Worm (Caenorhabditis elegans) whole organism, early embryonic: ENCODE measurements around the gene F35H8.4.

Experiments
- ama-1 ChIP-seq: fragments of 150-350 bp; optimal IDR thresholded peaks from 2 replicates; lab custom pipeline; 2014
- flt-1 ChIP-seq: fragments of 200-800 bp; sonication (Bioruptor generic); IDR thresholded peaks from 2 replicates; pipeline ENCODE4 v1.3.6; 2022; ENCODE audit warnings: missing genetic modification characterization, missing compliant biosample characterization
- hmbx-1 ChIP-seq: sonication (generic microtip); optimal IDR thresholded peaks from 2 replicates; lab custom pipeline; 2016; ENCODE audit warnings: mild to moderate bottlenecking, missing genetic modification characterization, missing compliant biosample characterization
- scrt-1 ChIP-seq: fragments of 200-800 bp; sonication (Bioruptor generic); IDR thresholded peaks from 2 replicates; pipeline ENCODE4 v1.3.6; 2022; ENCODE audit warnings: missing genetic modification characterization, missing compliant biosample characterization

DNA sequence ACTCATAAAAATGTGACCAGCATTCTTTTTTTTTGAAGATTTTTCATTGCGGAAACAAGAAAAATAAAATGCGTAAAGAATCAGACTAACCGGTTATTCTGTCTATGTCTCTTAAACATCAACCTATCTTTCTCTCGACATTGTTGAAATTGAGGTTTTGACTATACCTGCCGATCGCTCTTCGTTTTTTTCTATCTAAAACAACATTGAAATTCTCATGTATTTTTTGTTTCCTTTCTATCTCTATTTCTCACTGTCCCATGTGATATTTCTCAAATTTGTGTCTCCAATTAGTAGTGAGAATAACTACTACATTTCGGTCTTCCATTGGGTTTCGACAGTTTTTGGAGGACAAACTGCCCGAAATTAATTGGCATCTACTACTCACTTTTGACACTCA lies 1.1 kb upstream of the F35H8.4 start:
- TF ChIP-seq ama-1 (lab: Kevin White, UChicago) (no peak), scrt-1 (GFP tag; lab: Robert Waterston, UW) (no peak), flt-1 (GFP tag; lab: Robert Waterston, UW) (no peak), hmbx-1 (tag; lab: Kevin White, UChicago) (no peak)
